Fruit fly (Drosophila melanogaster) whole organism, wandering third instar larva: Measurements from ENCODE around the gene Jhbp7.

ENCODE experiments used
- GATAd ChIP-seq: sonication (Bioruptor generic); optimal IDR thresholded peaks from 2 replicates; lab custom pipeline; 2016; ENCODE audit warnings: missing biosample characterization, missing genetic modification characterization
- Myc ChIP-seq: fragments of >200 bp; optimal IDR thresholded peaks from 2 replicates; lab custom pipeline; 2017

- TF ChIP-seq GATAd (no peak), Myc (no peak)
Measured at dm6 chr3R:25275276-25275675, 37.9 kb downstream of the Jhbp7 start.
